Worm (Caenorhabditis elegans): Measurements from ENCODE around the gene C05C10.5.

DNA sequence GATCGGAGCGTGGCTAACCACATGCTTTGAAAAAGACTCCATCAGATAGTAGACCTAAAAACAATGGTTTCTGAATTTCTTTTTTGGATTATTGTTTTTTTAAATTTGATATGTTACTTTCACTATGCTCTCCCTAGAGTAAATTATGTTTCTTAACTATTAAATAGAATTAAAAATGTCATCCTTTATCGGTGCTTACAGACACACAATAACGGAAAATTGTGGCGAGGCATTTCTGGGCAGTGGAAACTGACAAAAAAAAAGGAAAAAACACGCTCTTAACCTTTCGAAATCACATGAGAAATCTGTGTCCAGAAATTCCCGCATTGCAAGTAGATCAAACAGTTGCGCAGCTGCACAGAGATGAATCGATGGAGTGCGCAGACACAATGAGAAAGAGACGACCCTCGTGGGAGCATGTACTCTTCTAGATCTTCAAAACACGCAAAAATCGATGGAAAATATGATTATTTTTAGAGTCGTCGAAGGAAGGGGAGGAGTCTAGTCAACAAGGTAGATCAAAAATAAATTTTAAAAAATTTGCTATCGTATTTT, 41.3 kb downstream of the C05C10.5 start, which contains the start of gene ZK892.6:
- TF ChIP-seq nhr-11 (tag; optimal IDR thresholded peaks at IDR 0.05) (no peak), nhr-237 (tag; optimal IDR thresholded peaks at IDR 0.05) (no peak), lin-14 (GFP tag; optimal IDR thresholded peaks at IDR 0.05) (no peak), ztf-11 (tag; optimal IDR thresholded peaks at IDR 0.05) (no peak), nhr-76 (tag; optimal IDR thresholded peaks at IDR 0.05) (no peak), zag-1 (tag; optimal IDR thresholded peaks at IDR 0.05) (no peak), grh-1 (GFP tag; IDR thresholded peaks at IDR 0.05) (no peak), ceh-82 (tag; optimal IDR thresholded peaks at IDR 0.05) (no peak)
